Fruit fly (Drosophila melanogaster) whole organism, embryonic: ENCODE results near the gene CG14406.

Experiments used
- CG1024 ChIP-seq: fragments of 200-800 bp; sonication (Bioruptor generic); IDR thresholded peaks from 2 replicates; pipeline ENCODE4 v1.3.6; 2022; ENCODE audit warnings: missing biosample characterization, missing genetic modification characterization
- CG10979 ChIP-seq: fragments of 200-800 bp; sonication (Bioruptor generic); optimal IDR thresholded peaks from 2 replicates; lab custom pipeline; 2018; ENCODE audit warnings: missing biosample characterization, mild to moderate bottlenecking, missing genetic modification characterization, moderate library complexity
- CG11085 ChIP-seq: fragments of 200-800 bp; sonication (Bioruptor generic); IDR thresholded peaks from 2 replicates; pipeline ENCODE4 v1.3.6; 2022; ENCODE audit warnings: missing biosample characterization, missing genetic modification characterization
- CG11723 ChIP-seq: fragments of 200-800 bp; sonication (Bioruptor generic); optimal IDR thresholded peaks from 2 replicates; lab custom pipeline; 2017; ENCODE audit warnings: missing biosample characterization, mild to moderate bottlenecking, missing genetic modification characterization
- CG12942 ChIP-seq: fragments of 200-800 bp; sonication (Bioruptor generic); optimal IDR thresholded peaks from 3 replicates; lab custom pipeline; 2016; ENCODE audit warnings: missing biosample characterization, missing genetic modification characterization
- CG13296 ChIP-seq: fragments of 200-800 bp; sonication (Bioruptor generic); optimal IDR thresholded peaks from 3 replicates; lab custom pipeline; 2018; ENCODE audit warnings: missing biosample characterization, mild to moderate bottlenecking, missing genetic modification characterization
- CG14014 ChIP-seq: fragments of 200-800 bp; sonication (Bioruptor generic); IDR thresholded peaks from 2 replicates; pipeline ENCODE4 v1.3.6; 2022; ENCODE audit warnings: missing biosample characterization, missing genetic modification characterization
- CG15011 ChIP-seq: fragments of 200-800 bp; sonication (Bioruptor generic); optimal IDR thresholded peaks from 3 replicates; lab custom pipeline; 2018; ENCODE audit warnings: missing biosample characterization, mild to moderate bottlenecking, missing genetic modification characterization
- CG15073 ChIP-seq: fragments of 200-800 bp; sonication (Bioruptor generic); optimal IDR thresholded peaks from 2 replicates; lab custom pipeline; 2016; ENCODE audit warnings: missing biosample characterization, missing genetic modification characterization
- CG1832 ChIP-seq: fragments of 200-800 bp; sonication (Bioruptor generic); optimal IDR thresholded peaks from 2 replicates; lab custom pipeline; 2017; ENCODE audit warnings: missing biosample characterization, mild to moderate bottlenecking, missing genetic modification characterization, inconsistent platforms
- CG2202 ChIP-seq: fragments of 200-800 bp; sonication (Bioruptor generic); optimal IDR thresholded peaks from 2 replicates; lab custom pipeline; 2018; ENCODE audit warnings: missing biosample characterization, mild to moderate bottlenecking, missing genetic modification characterization
- CG2712 ChIP-seq: fragments of 200-800 bp; optimal IDR thresholded peaks from 3 replicates; lab custom pipeline; 2019; ENCODE audit warnings: missing biosample characterization, mild to moderate bottlenecking, missing genetic modification characterization, moderate library complexity
- CG3281 ChIP-seq: fragments of 200-800 bp; sonication (Bioruptor generic); optimal IDR thresholded peaks from 3 replicates; lab custom pipeline; 2017; ENCODE audit warnings: missing biosample characterization, mild to moderate bottlenecking, missing genetic modification characterization
- CG3838 ChIP-seq: fragments of 200-800 bp; sonication (Bioruptor generic); optimal IDR thresholded peaks from 3 replicates; lab custom pipeline; 2016; ENCODE audit warnings: missing biosample characterization, missing genetic modification characterization
- CG43689 ChIP-seq: fragments of 200-800 bp; sonication (Bioruptor generic); IDR thresholded peaks from 2 replicates; pipeline ENCODE4 v1.3.6; 2022; ENCODE audit warnings: missing biosample characterization, missing genetic modification characterization
- CG7556 ChIP-seq: fragments of 200-800 bp; sonication (Bioruptor generic); optimal IDR thresholded peaks from 2 replicates; lab custom pipeline; 2017; ENCODE audit warnings: missing biosample characterization, mild to moderate bottlenecking, missing genetic modification characterization
- CG9609 ChIP-seq: fragments of 200-800 bp; sonication (Bioruptor generic); optimal IDR thresholded peaks from 3 replicates; lab custom pipeline; 2016; ENCODE audit warnings: missing biosample characterization, missing genetic modification characterization
- Dbx ChIP-seq: fragments of 200-800 bp; sonication (Bioruptor generic); IDR thresholded peaks from 3 replicates; pipeline ENCODE4 v1.3.6; 2022; ENCODE audit warnings: missing biosample characterization, missing genetic modification characterization
- Dll ChIP-seq: fragments of 200-800 bp; sonication (Bioruptor generic); IDR thresholded peaks from 4 replicates; pipeline ENCODE4 v1.3.6; 2022; ENCODE audit warnings: missing biosample characterization, missing genetic modification characterization; ENCODE audit not compliant: partially characterized antibody
- HLH3B ChIP-seq: fragments of 200-800 bp; sonication (Bioruptor generic); IDR thresholded peaks from 2 replicates; pipeline ENCODE4 v1.3.6; 2022; ENCODE audit warnings: missing biosample characterization, missing genetic modification characterization
- Hmx ChIP-seq: fragments of 200-800 bp; sonication (Bioruptor generic); optimal IDR thresholded peaks from 2 replicates; lab custom pipeline; 2016; ENCODE audit warnings: missing biosample characterization, missing genetic modification characterization
- Hr39 ChIP-seq: fragments of >200 bp; optimal IDR thresholded peaks from 2 replicates; lab custom pipeline; 2017
- Hsf ChIP-seq: fragments of 200-800 bp; sonication (Bioruptor generic); optimal IDR thresholded peaks from 3 replicates; lab custom pipeline; 2016; ENCODE audit warnings: missing biosample characterization, missing genetic modification characterization
- Kr ChIP-seq: fragments of 200-800 bp; sonication (Bioruptor generic); optimal IDR thresholded peaks from 2 replicates; lab custom pipeline; 2017; ENCODE audit warnings: missing biosample characterization, mild to moderate bottlenecking, missing genetic modification characterization
- MESR4 ChIP-seq: fragments of 200-800 bp; sonication (Bioruptor generic); optimal IDR thresholded peaks from 2 replicates; lab custom pipeline; 2018; ENCODE audit warnings: missing biosample characterization, mild to moderate bottlenecking, missing genetic modification characterization, moderate library complexity
- Mes4 ChIP-seq: fragments of 200-800 bp; sonication (Bioruptor generic); optimal IDR thresholded peaks from 2 replicates; lab custom pipeline; 2016; ENCODE audit warnings: missing biosample characterization, missing genetic modification characterization
- Opbp ChIP-seq: fragments of 200-800 bp; sonication (Bioruptor generic); IDR thresholded peaks from 3 replicates; pipeline ENCODE4 v1.3.6; 2022; ENCODE audit warnings: missing biosample characterization, missing genetic modification characterization; ENCODE audit not compliant: partially characterized antibody
- Ravus ChIP-seq: fragments of 200-800 bp; sonication (Bioruptor generic); IDR thresholded peaks from 2 replicates; pipeline ENCODE4 v1.3.6; 2022; ENCODE audit warnings: missing biosample characterization, missing genetic modification characterization
- Taf1 ChIP-seq: fragments of 200-800 bp; sonication (Bioruptor generic); IDR thresholded peaks from 2 replicates; pipeline ENCODE4 v1.3.6; 2022; ENCODE audit warnings: missing biosample characterization, missing genetic modification characterization
- ato ChIP-seq: fragments of 200-800 bp; sonication (Bioruptor generic); IDR thresholded peaks from 2 replicates; pipeline ENCODE4 v1.3.6; 2022; ENCODE audit warnings: missing biosample characterization, missing genetic modification characterization; ENCODE audit not compliant: partially characterized antibody
- bbx ChIP-seq: fragments of 200-800 bp; sonication (Bioruptor generic); IDR thresholded peaks from 2 replicates; pipeline ENCODE4 v1.3.6; 2022; ENCODE audit warnings: missing biosample characterization, missing genetic modification characterization; ENCODE audit not compliant: partially characterized antibody
- br ChIP-seq: fragments of >200 bp; optimal IDR thresholded peaks from 2 replicates; lab custom pipeline; 2017
- btn ChIP-seq: fragments of 200-800 bp; sonication (Bioruptor generic); optimal IDR thresholded peaks from 2 replicates; lab custom pipeline; 2016; ENCODE audit warnings: missing biosample characterization, missing genetic modification characterization
- crp ChIP-seq, 2 experiments: fragments of 200-800 bp; sonication (Bioruptor generic); optimal IDR thresholded peaks; 2 replicates in 1 of 2; 3 replicates in 1 of 2; lab custom pipeline; 2017; ENCODE audit warnings: missing biosample characterization in 2 of 2, missing genetic modification characterization in 2 of 2, mild to moderate bottlenecking in 1 of 2, moderate library complexity in 1 of 2
- da ChIP-seq: fragments of 200-800 bp; sonication (Bioruptor generic); optimal IDR thresholded peaks from 2 replicates; lab custom pipeline; 2016; ENCODE audit warnings: missing biosample characterization, missing genetic modification characterization
- dm ChIP-seq: fragments of 200-800 bp; sonication (Bioruptor generic); optimal IDR thresholded peaks from 3 replicates; lab custom pipeline; 2016; ENCODE audit warnings: missing biosample characterization, missing genetic modification characterization
- exex ChIP-seq: fragments of 200-800 bp; sonication (Bioruptor generic); optimal IDR thresholded peaks from 4 replicates; lab custom pipeline; 2018; ENCODE audit warnings: missing biosample characterization, mild to moderate bottlenecking, missing genetic modification characterization, moderate library complexity
- gcm ChIP-seq: fragments of 200-800 bp; sonication (Bioruptor generic); optimal IDR thresholded peaks from 2 replicates; lab custom pipeline; 2019; ENCODE audit warnings: missing biosample characterization, mild to moderate bottlenecking, missing genetic modification characterization, moderate library complexity
- gsb ChIP-seq: fragments of 200-800 bp; sonication (Bioruptor generic); IDR thresholded peaks from 2 replicates; pipeline ENCODE4 v1.3.6; 2022; ENCODE audit warnings: missing biosample characterization, missing genetic modification characterization
- inv ChIP-seq: fragments of 200-800 bp; sonication (Bioruptor generic); IDR thresholded peaks from 2 replicates; pipeline ENCODE4 v1.3.6; 2022; ENCODE audit warnings: missing biosample characterization, missing genetic modification characterization; ENCODE audit not compliant: partially characterized antibody
- kni ChIP-seq: fragments of 200-800 bp; sonication (Bioruptor generic); optimal IDR thresholded peaks from 3 replicates; lab custom pipeline; 2017; ENCODE audit warnings: mild to moderate bottlenecking, missing biosample characterization, missing genetic modification reagents, missing genetic modification characterization
- lmd ChIP-seq: fragments of 200-800 bp; sonication (Bioruptor generic); IDR thresholded peaks from 2 replicates; pipeline ENCODE4 v1.3.6; 2022; ENCODE audit warnings: missing biosample characterization, missing genetic modification characterization
- peb ChIP-seq: fragments of 200-800 bp; sonication (Bioruptor generic); IDR thresholded peaks from 2 replicates; pipeline ENCODE4 v1.3.6; 2022; ENCODE audit warnings: missing biosample characterization, missing genetic modification characterization
- ssp ChIP-seq: fragments of 200-800 bp; sonication (Bioruptor generic); IDR thresholded peaks from 2 replicates; pipeline ENCODE4 v1.3.6; 2022; ENCODE audit warnings: missing biosample characterization, missing genetic modification characterization
- stc ChIP-seq: fragments of 200-800 bp; sonication (Bioruptor generic); IDR thresholded peaks from 2 replicates; pipeline ENCODE4 v1.3.6; 2022; ENCODE audit warnings: missing biosample characterization, missing genetic modification characterization
- toy ChIP-seq: fragments of 200-800 bp; sonication (Bioruptor generic); IDR thresholded peaks from 2 replicates; pipeline ENCODE4 v1.3.6; 2022; ENCODE audit warnings: missing biosample characterization, missing genetic modification characterization
- vnd ChIP-seq: fragments of 200-800 bp; sonication (Bioruptor generic); IDR thresholded peaks from 3 replicates; pipeline ENCODE4 v1.3.6; 2022; ENCODE audit warnings: missing biosample characterization, missing genetic modification characterization; ENCODE audit not compliant: partially characterized antibody
- zen ChIP-seq: fragments of 200-800 bp; sonication (Bioruptor generic); optimal IDR thresholded peaks from 3 replicates; lab custom pipeline; 2018; ENCODE audit warnings: missing biosample characterization, mild to moderate bottlenecking, missing genetic modification characterization, moderate library complexity

CG14406 gene

dm6 chrX:14950273-14951272 lies 39.9 kb upstream of the CG14406 start (continued):
- peak; percentile 93 for TF ChIP-seq Hsf
- 0 out of 2 replicates have a peak, but pooled peaks have one; percentile 38 for TF ChIP-seq CG11085 (GFP tag; lab: Robert Waterston, UW)
- peak; percentile 58; the same call in 1 of the 3 replicates for TF ChIP-seq Opbp (GFP tag; lab: Robert Waterston, UW)
- TF ChIP-seq Mes4 (GFP tag; lab: Kevin White, UChicago), result peak; percentile 83
- TF ChIP-seq CG11723, result peak; percentile 91
- TF ChIP-seq CG7556 (GFP tag; lab: Kevin White, UChicago), result peak; percentile 96
- TF ChIP-seq crp (GFP tag; optimal IDR thresholded peaks at IDR 0.05; lab: Kevin White, UChicago), result peak; percentile 14 to 64
- peak; percentile 92 for TF ChIP-seq Kr
- TF ChIP-seq br (lab: Kevin White, UChicago), result no peak
- TF ChIP-seq Taf1, result 0 out of 2 replicates have a peak, but pooled peaks have one; percentile 33
- TF ChIP-seq exex (tag; lab: Kevin White, UChicago), result peak; percentile 20
- peak; percentile 57 for TF ChIP-seq btn (GFP tag; lab: Kevin White, UChicago)
- 0 out of 2 replicates have a peak, but pooled peaks have one; percentile 30 for TF ChIP-seq ato (GFP tag; lab: Robert Waterston, UW)
- TF ChIP-seq zen (tag; lab: Kevin White, UChicago), result peak; percentile 97
- TF ChIP-seq stc (GFP tag; lab: Robert Waterston, UW), result peak; percentile 87
- 0 out of 2 replicates have a peak, but pooled peaks have one; percentile 12 for TF ChIP-seq toy (GFP tag; lab: Robert Waterston, UW)
- TF ChIP-seq Dbx (GFP tag; lab: Robert Waterston, UW), result peak; percentile 50; the same call in 1 of the 3 replicates
- TF ChIP-seq dm, result peak; percentile 35
- peak; percentile 30; the same call in 1 of the 2 replicates for TF ChIP-seq bbx (GFP tag; lab: Robert Waterston, UW)
- TF ChIP-seq CG2712, result peak; percentile 99
- TF ChIP-seq peb (GFP tag; lab: Robert Waterston, UW), result peak; percentile 87
- TF ChIP-seq kni (GFP tag; lab: Kevin White, UChicago), result peak; percentile 90
- peak; percentile 82 for TF ChIP-seq CG15011 (GFP tag; lab: Kevin White, UChicago)
- peak; percentile 98 for TF ChIP-seq CG10979
- peak; percentile 78 for TF ChIP-seq CG1024 (GFP tag; lab: Robert Waterston, UW)
- TF ChIP-seq Dll (GFP tag; lab: Robert Waterston, UW), result no peak
- peak; percentile 78 for TF ChIP-seq CG3281
- peak; percentile 95 for TF ChIP-seq CG2202 (tag; lab: Kevin White, UChicago)
- peak; percentile 13 for TF ChIP-seq MESR4
- peak; percentile 93 for TF ChIP-seq lmd (GFP tag; lab: Robert Waterston, UW)
- TF ChIP-seq vnd, result no peak
- TF ChIP-seq CG15073 (GFP tag; lab: Kevin White, UChicago), result peak; percentile 63
- peak; percentile 76 for TF ChIP-seq CG3838 (GFP tag; lab: Kevin White, UChicago)
- no peak for TF ChIP-seq Hr39 (lab: Kevin White, UChicago)
- no peak; the same call in 1 of the 2 replicates for TF ChIP-seq CG43689 (GFP tag; lab: Robert Waterston, UW)
- peak; percentile 86 for TF ChIP-seq CG13296
- TF ChIP-seq gcm, result peak; percentile 96
- peak; percentile 48 for TF ChIP-seq gsb (GFP tag; lab: Robert Waterston, UW)
- peak; percentile 42 for TF ChIP-seq CG1832 (GFP tag; lab: Kevin White, UChicago)
- TF ChIP-seq ssp (GFP tag; lab: Robert Waterston, UW), result peak; percentile 82
- no peak for TF ChIP-seq inv (GFP tag; lab: Robert Waterston, UW)
- TF ChIP-seq Hmx (GFP tag; lab: Kevin White, UChicago), result peak; percentile 65
- peak; percentile 83 for TF ChIP-seq CG12942 (GFP tag; lab: Kevin White, UChicago)
- peak; percentile 73 for TF ChIP-seq CG9609 (GFP tag; lab: Kevin White, UChicago)
- TF ChIP-seq CG14014 (GFP tag; lab: Robert Waterston, UW), result peak; percentile 70
- peak; percentile 51 for TF ChIP-seq Ravus (GFP tag; lab: Robert Waterston, UW)
- TF ChIP-seq HLH3B (GFP tag; lab: Robert Waterston, UW), result peak; percentile 91
- TF ChIP-seq da (GFP tag; lab: Kevin White, UChicago), result peak; percentile 36
